Worm (Caenorhabditis elegans): Measurements from ENCODE around the gene sel-2.

Gene sel-2

DNA sequence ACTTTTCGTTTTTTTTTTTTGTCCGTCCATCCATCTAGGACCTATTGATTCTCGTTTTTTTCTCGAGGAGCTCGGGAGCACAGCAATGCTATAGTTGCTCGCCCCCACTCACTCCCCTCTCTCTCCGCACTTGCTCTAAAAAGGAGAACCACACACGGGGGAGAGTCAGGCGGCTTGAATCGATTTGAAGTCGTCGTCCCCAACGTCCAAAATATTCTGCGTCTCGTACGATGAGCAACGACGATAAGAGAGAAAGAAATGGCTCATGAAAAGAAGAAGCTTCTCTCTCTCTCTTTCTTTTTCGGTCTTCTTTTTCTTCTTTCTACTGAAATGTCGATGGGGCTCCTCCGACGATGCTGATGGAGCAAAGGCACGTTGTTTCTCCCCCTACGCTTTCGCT is 44.2 kb upstream of the sel-2 start (continued):
- TF ChIP-seq cebp-1 (GFP tag; IDR thresholded peaks at IDR 0.05) (no peak), cebp-1 (tag; optimal IDR thresholded peaks at IDR 0.05) (peak; percentile 39), mxl-1 (tag; optimal IDR thresholded peaks at IDR 0.05) (no peak)

DNA sequence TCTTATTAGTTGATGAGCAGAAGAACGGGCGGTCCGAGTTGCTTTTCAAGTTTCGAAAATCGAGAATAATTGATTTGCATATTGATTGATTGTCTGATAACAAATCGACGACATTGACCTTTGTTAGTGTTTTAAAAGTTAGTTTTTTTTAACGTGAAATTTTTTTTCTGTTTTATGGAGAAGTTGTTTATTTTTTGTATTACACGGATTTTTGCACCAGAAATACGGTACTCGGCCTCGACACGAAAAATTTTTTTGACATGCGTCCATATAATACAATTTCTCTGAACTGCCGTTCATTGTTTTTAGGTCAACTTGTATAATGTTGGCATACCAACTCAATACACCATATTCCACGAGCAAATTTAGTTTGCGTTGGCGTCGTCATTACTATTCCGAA is 43.2 kb upstream of the sel-2 start, which contains the start of gene T23F11.2:
T23F11.2 (minus strand) TSS at position 101 of the 400 bp plus-strand sequence.
- TF ChIP-seq hlh-12 (tag; optimal IDR thresholded peaks at IDR 0.05) (no peak), bed-1 (GFP tag; IDR thresholded peaks at IDR 0.05) (no peak), ets-4 (GFP tag; optimal IDR thresholded peaks at IDR 0.05) (no peak), lag-1 (GFP tag; IDR thresholded peaks at IDR 0.05) (no peak), nfya-1 (tag; optimal IDR thresholded peaks at IDR 0.05; ENCODE audit: borderline replicate concordance, insufficient read depth) (no peak), F52B5.7 (tag; optimal IDR thresholded peaks at IDR 0.05) (no peak), ztf-22 (GFP tag; optimal IDR thresholded peaks at IDR 0.05) (no peak), ceh-40 (GFP tag; IDR thresholded peaks at IDR 0.05) (no peak), madf-3 (GFP tag; IDR thresholded peaks at IDR 0.05) (no peak), ztf-6 (GFP tag; IDR thresholded peaks at IDR 0.05) (no peak), Y67H2A.10 (GFP tag; conservative IDR thresholded peaks at IDR 0.05) (no peak), unc-130 (GFP tag; optimal IDR thresholded peaks at IDR 0.05) (no peak), Y53F4B.3 (GFP tag; IDR thresholded peaks at IDR 0.05) (no peak), ceh-79 (tag; optimal IDR thresholded peaks at IDR 0.05) (no peak)

DNA sequence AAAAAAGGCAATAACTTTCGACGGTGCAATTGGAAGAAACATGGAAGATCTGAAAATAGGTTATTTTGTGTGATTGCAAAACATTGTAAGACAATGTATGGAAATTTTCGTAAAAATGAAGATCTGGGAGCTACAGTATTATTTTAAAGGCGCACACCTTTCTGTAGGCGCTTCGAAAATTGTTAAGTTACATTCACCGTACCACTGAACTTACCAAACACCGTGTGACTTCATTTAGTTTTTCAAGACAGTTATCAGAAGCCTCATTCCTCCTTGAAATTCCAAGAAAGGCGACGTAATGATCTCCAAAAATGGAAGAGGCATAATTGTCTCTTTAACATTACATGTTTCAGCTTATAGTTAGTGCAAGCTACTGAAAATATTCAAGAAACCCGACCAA is 41.7 kb upstream of the sel-2 start:
- no peak for TF ChIP-seq attf-3 (GFP tag; conservative IDR thresholded peaks at IDR 0.05)
- 0 out of 2 replicates have a peak, but pooled peaks have one; percentile 28 for TF ChIP-seq egl-18 (GFP tag; IDR thresholded peaks at IDR 0.05)
- peak; percentile 48; the same call in 1 of the 2 replicates for TF ChIP-seq K11D2.4 (GFP tag; IDR thresholded peaks at IDR 0.05)
- TF ChIP-seq B0035.1 (tag; optimal IDR thresholded peaks at IDR 0.05): no peak
- no peak for TF ChIP-seq nhr-120 (GFP tag; IDR thresholded peaks at IDR 0.05)
- TF ChIP-seq repo-1 (tag; optimal IDR thresholded peaks at IDR 0.05): peak; percentile 57
- TF ChIP-seq athp-1 (tag; optimal IDR thresholded peaks at IDR 0.05): peak; percentile 13
- TF ChIP-seq nfyb-1 (GFP tag; IDR thresholded peaks at IDR 0.05): peak; percentile 75
- peak in 1 of 2 experiments; percentile 34 for TF ChIP-seq let-607 (tag; optimal IDR thresholded peaks at IDR 0.05)
- peak; percentile 8; the same call in 1 of the 2 replicates for TF ChIP-seq lir-1 (GFP tag; conservative IDR thresholded peaks at IDR 0.05)
- TF ChIP-seq hmg-1.2 (GFP tag; IDR thresholded peaks at IDR 0.05): 0 out of 2 replicates have a peak, but pooled peaks have one; percentile 9
- peak; percentile 17; the same call in 1 of the 2 replicates for TF ChIP-seq nfya-2 (GFP tag; IDR thresholded peaks at IDR 0.05)
- peak; percentile 61; the same call in 1 of the 2 replicates for TF ChIP-seq ekl-4 (GFP tag; IDR thresholded peaks at IDR 0.05)
- TF ChIP-seq Y53G8AR.9 (GFP tag; conservative IDR thresholded peaks at IDR 0.05): 0 out of 2 replicates have a peak, but pooled peaks have one; percentile 61
- TF ChIP-seq ztf-6 (GFP tag; IDR thresholded peaks at IDR 0.05): peak; percentile 55; the same call in 1 of the 2 replicates
- 0 out of 2 replicates have a peak, but pooled peaks have one; percentile 18 for TF ChIP-seq egl-44 (GFP tag; IDR thresholded peaks at IDR 0.05)
- TF ChIP-seq unc-62 (GFP tag; optimal IDR thresholded peaks at IDR 0.05): no peak
- TF ChIP-seq D2030.7 (GFP tag; IDR thresholded peaks at IDR 0.05): no peak
- 0 out of 2 replicates have a peak, but pooled peaks have one; percentile 50 for TF ChIP-seq aptf-3 (GFP tag; IDR thresholded peaks at IDR 0.05)
- peak in 1 of 3 experiments; percentile 69 for TF ChIP-seq lin-35 (GFP tag; optimal IDR thresholded peaks at IDR 0.05)
- TF ChIP-seq lin-40 (tag; optimal IDR thresholded peaks at IDR 0.05): peak; percentile 6
- no peak for TF ChIP-seq cebp-1 (GFP tag; IDR thresholded peaks at IDR 0.05)
- TF ChIP-seq cebp-1 (tag; optimal IDR thresholded peaks at IDR 0.05): peak; percentile 48
